Fruit fly (Drosophila melanogaster): ENCODE results near the gene CG34299.

Gene CG34299

dm6 chr3R:30276482-30277282, 27.3 kb downstream of the CG34299 start (continued):
- peak; percentile 81 for TF ChIP-seq acj6 (GFP tag; optimal IDR thresholded peaks at IDR 0.05)
- TF ChIP-seq dac (GFP tag; optimal IDR thresholded peaks at IDR 0.05), result peak; percentile 46
- TF ChIP-seq Blimp-1 (GFP tag; optimal IDR thresholded peaks at IDR 0.05), result peak; percentile 98
- peak; percentile 55 for TF ChIP-seq CG11902 (GFP tag; optimal IDR thresholded peaks at IDR 0.05)
- peak; percentile 84 for TF ChIP-seq fd59A (GFP tag; optimal IDR thresholded peaks at IDR 0.05)
- peak; percentile 42 for TF ChIP-seq Eip93F (GFP tag; optimal IDR thresholded peaks at IDR 0.05)
- TF ChIP-seq fd85E (GFP tag; optimal IDR thresholded peaks at IDR 0.05), result no peak
- peak; percentile 26 for TF ChIP-seq Lpt (GFP tag; optimal IDR thresholded peaks at IDR 0.05)
- peak; percentile 89 for TF ChIP-seq Eip75B (GFP tag; optimal IDR thresholded peaks at IDR 0.05)
- TF ChIP-seq CG11762 (GFP tag; optimal IDR thresholded peaks at IDR 0.05; ENCODE audit: insufficient read depth), result peak; percentile 49

dm6 chr3R:30277700-30278099, 28.3 kb downstream of the CG34299 start, which contains the start of gene heca:
TSS of gene heca (plus strand) at chr3R:30277932.
- no peak for TF ChIP-seq Sox102F (GFP tag; optimal IDR thresholded peaks at IDR 0.05)
- no peak for TF ChIP-seq cyc (GFP tag; optimal IDR thresholded peaks at IDR 0.05)
- no peak for TF ChIP-seq CG32006 (GFP tag; optimal IDR thresholded peaks at IDR 0.05)
- TF ChIP-seq CG15336 (GFP tag; IDR thresholded peaks at IDR 0.05), result no peak
- TF ChIP-seq CG6808 (GFP tag; optimal IDR thresholded peaks at IDR 0.05), result no peak
- TF ChIP-seq acj6 (GFP tag; optimal IDR thresholded peaks at IDR 0.05), result no peak
- no peak for TF ChIP-seq CG34406 (GFP tag; optimal IDR thresholded peaks at IDR 0.05)
- TF ChIP-seq net (GFP tag; optimal IDR thresholded peaks at IDR 0.05), result peak; percentile 48
- no peak for TF ChIP-seq CG11762 (GFP tag; optimal IDR thresholded peaks at IDR 0.05; ENCODE audit: insufficient read depth)
- peak; percentile 43 for TF ChIP-seq CG3919 (GFP tag; optimal IDR thresholded peaks at IDR 0.05)
- TF ChIP-seq vri (GFP tag; optimal IDR thresholded peaks at IDR 0.05), result peak; percentile 42
- TF ChIP-seq lz (GFP tag; optimal IDR thresholded peaks at IDR 0.05), result no peak
- no peak for TF ChIP-seq pdm3 (GFP tag; optimal IDR thresholded peaks at IDR 0.05)
- peak; percentile 6 for TF ChIP-seq Sox14 (GFP tag; optimal IDR thresholded peaks at IDR 0.05)
- peak; percentile 66; the same call in 1 of the 3 replicates for TF ChIP-seq eg (GFP tag; IDR thresholded peaks at IDR 0.05)
- peak; percentile 3 to 24 for TF ChIP-seq ss (GFP tag; optimal IDR thresholded peaks at IDR 0.05)
- no peak for TF ChIP-seq CG8632 (GFP tag; optimal IDR thresholded peaks at IDR 0.05)
- no peak for TF ChIP-seq Smox (GFP tag; optimal IDR thresholded peaks at IDR 0.05)
- TF ChIP-seq topi (GFP tag; optimal IDR thresholded peaks at IDR 0.05), result no peak
- peak; percentile 21 for TF ChIP-seq fkh (GFP tag; optimal IDR thresholded peaks at IDR 0.05)
- TF ChIP-seq Met (GFP tag; optimal IDR thresholded peaks at IDR 0.05), result no peak
- TF ChIP-seq spab (GFP tag; optimal IDR thresholded peaks at IDR 0.05), result no peak
- TF ChIP-seq CG6276 (GFP tag; optimal IDR thresholded peaks at IDR 0.05), result peak; percentile 20
- TF ChIP-seq CG9139 (GFP tag; optimal IDR thresholded peaks at IDR 0.05), result peak; percentile 33
- peak; percentile 93 for TF ChIP-seq Blimp-1 (GFP tag; optimal IDR thresholded peaks at IDR 0.05)
- TF ChIP-seq Hr38 (GFP tag; optimal IDR thresholded peaks at IDR 0.05), result no peak
- peak; percentile 23 for TF ChIP-seq achi (GFP tag; optimal IDR thresholded peaks at IDR 0.05)
- peak; percentile 49 for TF ChIP-seq Eip75B (GFP tag; optimal IDR thresholded peaks at IDR 0.05)
- TF ChIP-seq salr (GFP tag; optimal IDR thresholded peaks at IDR 0.05), result no peak
- TF ChIP-seq CG11294 (GFP tag; IDR thresholded peaks at IDR 0.05), result no peak
- TF ChIP-seq CG3032 (tag; optimal IDR thresholded peaks at IDR 0.05), result peak; percentile 11
- TF ChIP-seq Eip93F (GFP tag; optimal IDR thresholded peaks at IDR 0.05), result no peak
- TF ChIP-seq CG8319 (GFP tag; optimal IDR thresholded peaks at IDR 0.05), result no peak
- TF ChIP-seq dsx (GFP tag; optimal IDR thresholded peaks at IDR 0.05; ENCODE audit: poor library complexity, severe bottlenecking), result peak; percentile 43
- TF ChIP-seq esn (GFP tag; optimal IDR thresholded peaks at IDR 0.05), result peak; percentile 8
- TF ChIP-seq CG16779 (tag; optimal IDR thresholded peaks at IDR 0.05), result no peak
- no peak for TF ChIP-seq fd85E (GFP tag; optimal IDR thresholded peaks at IDR 0.05)
- TF ChIP-seq Hr39 (GFP tag; optimal IDR thresholded peaks at IDR 0.05), result no peak
- no peak; the same call in 2 of the 3 replicates for TF ChIP-seq CG6163 (GFP tag; IDR thresholded peaks at IDR 0.05)
- TF ChIP-seq Ets21C (GFP tag; optimal IDR thresholded peaks at IDR 0.05), result no peak
- no peak for TF ChIP-seq CG1621 (tag; optimal IDR thresholded peaks at IDR 0.05)
- TF ChIP-seq fd59A (GFP tag; optimal IDR thresholded peaks at IDR 0.05), result no peak
- no peak for TF ChIP-seq CG7368 (GFP tag; optimal IDR thresholded peaks at IDR 0.05)
- no peak for TF ChIP-seq svp (GFP tag)

All from whole organism, prepupa.